Worm (Caenorhabditis elegans) whole organism, L3 larva: ENCODE data around the gene Y38C1AA.7.
A peak's percentile ranks its signal among the peaks of the same experiment; 100 is the strongest.

Source experiments
- R02D3.7 ChIP-seq: fragments of 150-350 bp; optimal IDR thresholded peaks from 2 replicates; lab custom pipeline; 2014; ENCODE audit warnings: missing biosample characterization, missing genetic modification characterization
- aly-2 ChIP-seq: fragments of 150-350 bp; optimal IDR thresholded peaks from 2 replicates; lab custom pipeline; 2014; ENCODE audit warnings: missing biosample characterization, missing genetic modification characterization
- ama-1 ChIP-seq: fragments of 150-350 bp; optimal IDR thresholded peaks from 2 replicates; lab custom pipeline; 2018
- ceh-16 ChIP-seq: sonication (generic microtip); optimal IDR thresholded peaks from 2 replicates; lab custom pipeline; 2017; ENCODE audit warnings: missing biosample characterization, missing genetic modification characterization
- ceh-28 ChIP-seq: fragments of 150-350 bp; optimal IDR thresholded peaks from 2 replicates; lab custom pipeline; 2014; ENCODE audit warnings: missing biosample characterization, missing genetic modification reagents, missing genetic modification characterization
- ceh-9 ChIP-seq: sonication (generic microtip); optimal IDR thresholded peaks from 2 replicates; lab custom pipeline; 2018; ENCODE audit warnings: missing biosample characterization, missing genetic modification characterization
- daf-12 ChIP-seq: fragments of 150-350 bp; optimal IDR thresholded peaks from 2 replicates; lab custom pipeline; 2014; ENCODE audit warnings: missing biosample characterization, missing genetic modification reagents, missing genetic modification characterization
- egl-5 ChIP-seq: fragments of 150-350 bp; optimal IDR thresholded peaks from 2 replicates; lab custom pipeline; 2017; ENCODE audit warnings: missing biosample characterization, missing genetic modification reagents, missing genetic modification characterization, inconsistent platforms
- elt-1 ChIP-seq: fragments of 150-350 bp; optimal IDR thresholded peaks from 2 replicates; lab custom pipeline; 2014; ENCODE audit warnings: missing biosample characterization, missing genetic modification characterization
- elt-2 ChIP-seq: sonication (generic microtip); optimal IDR thresholded peaks from 2 replicates; lab custom pipeline; 2016; ENCODE audit warnings: missing genetic modification reagents, mild to moderate bottlenecking, missing genetic modification characterization, missing compliant biosample characterization
- eor-1 ChIP-seq, 2 experiments: fragments of 150-350 bp; optimal IDR thresholded peaks; 2 replicates each; lab custom pipeline; 2014 to 2018; ENCODE audit warnings: missing biosample characterization in 2 of 2, missing genetic modification characterization in 2 of 2
- fkh-10 ChIP-seq: sonication (generic microtip); optimal IDR thresholded peaks from 2 replicates; lab custom pipeline; 2017; ENCODE audit warnings: missing biosample characterization, missing genetic modification reagents, missing genetic modification characterization
- fkh-2 ChIP-seq: fragments of 150-350 bp; optimal IDR thresholded peaks from 2 replicates; lab custom pipeline; 2014; ENCODE audit warnings: missing biosample characterization, missing genetic modification reagents, missing genetic modification characterization
- fos-1 ChIP-seq: fragments of 150-350 bp; optimal IDR thresholded peaks from 2 replicates; lab custom pipeline; 2014; ENCODE audit warnings: missing biosample characterization, missing genetic modification characterization
- hmg-11 ChIP-seq: sonication (generic microtip); optimal IDR thresholded peaks from 2 replicates; lab custom pipeline; 2016; ENCODE audit warnings: missing genetic modification characterization, missing compliant biosample characterization
- jun-1 ChIP-seq: fragments of 150-350 bp; optimal IDR thresholded peaks from 2 replicates; lab custom pipeline; 2014; ENCODE audit warnings: missing biosample characterization, missing genetic modification reagents, missing genetic modification characterization
- lin-15B ChIP-seq: fragments of 150-350 bp; optimal IDR thresholded peaks from 2 replicates; lab custom pipeline; 2014; ENCODE audit warnings: missing biosample characterization, missing genetic modification characterization
- mdl-1 ChIP-seq: fragments of 150-350 bp; optimal IDR thresholded peaks from 2 replicates; lab custom pipeline; 2014; ENCODE audit warnings: missing biosample characterization, missing genetic modification characterization
- nfya-1 ChIP-seq: sonication (generic microtip); optimal IDR thresholded peaks from 2 replicates; lab custom pipeline; 2017; ENCODE audit warnings: missing genetic modification characterization, mild to moderate bottlenecking, missing compliant biosample characterization, antibody characterized with exemption, moderate library complexity; ENCODE audit not compliant: insufficient read depth
- nhr-11 ChIP-seq: fragments of 150-350 bp; optimal IDR thresholded peaks from 2 replicates; lab custom pipeline; 2014; ENCODE audit warnings: missing biosample characterization, missing genetic modification characterization
- nhr-12 ChIP-seq: fragments of 150-350 bp; optimal IDR thresholded peaks from 2 replicates; lab custom pipeline; 2014; ENCODE audit warnings: missing biosample characterization, missing genetic modification characterization
- nhr-23 ChIP-seq: fragments of 150-350 bp; optimal IDR thresholded peaks from 2 replicates; lab custom pipeline; 2014; ENCODE audit warnings: missing biosample characterization, missing genetic modification reagents, missing genetic modification characterization
- nhr-237 ChIP-seq: fragments of 150-350 bp; optimal IDR thresholded peaks from 2 replicates; lab custom pipeline; 2014; ENCODE audit warnings: missing biosample characterization, missing genetic modification characterization
- nhr-25 ChIP-seq: sonication (generic microtip); optimal IDR thresholded peaks from 2 replicates; lab custom pipeline; 2017; ENCODE audit warnings: missing biosample characterization, missing genetic modification characterization
- nhr-28 ChIP-seq: fragments of 150-350 bp; optimal IDR thresholded peaks from 2 replicates; lab custom pipeline; 2014; ENCODE audit warnings: missing biosample characterization, missing genetic modification characterization
- nhr-43 ChIP-seq: sonication (generic microtip); optimal IDR thresholded peaks from 2 replicates; lab custom pipeline; 2016; ENCODE audit warnings: mild to moderate bottlenecking, missing genetic modification characterization, missing compliant biosample characterization; ENCODE audit not compliant: poor library complexity, severe bottlenecking
- nhr-67 ChIP-seq: fragments of 150-350 bp; optimal IDR thresholded peaks from 2 replicates; lab custom pipeline; 2014; ENCODE audit warnings: missing biosample characterization, missing genetic modification characterization
- nhr-76 ChIP-seq: fragments of 150-350 bp; sonication (generic microtip); optimal IDR thresholded peaks from 5 replicates; lab custom pipeline; 2014; ENCODE audit warnings: missing biosample characterization, missing genetic modification characterization
- nhr-77 ChIP-seq: fragments of 150-350 bp; optimal IDR thresholded peaks from 2 replicates; lab custom pipeline; 2014; ENCODE audit warnings: missing biosample characterization, missing genetic modification characterization
- pha-4 ChIP-seq: fragments of 150-350 bp; optimal IDR thresholded peaks from 2 replicates; lab custom pipeline; 2014; ENCODE audit warnings: missing biosample characterization, missing genetic modification reagents, missing genetic modification characterization
- pqm-1 ChIP-seq: fragments of 150-350 bp; optimal IDR thresholded peaks from 2 replicates; lab custom pipeline; 2017; ENCODE audit warnings: missing biosample characterization, missing genetic modification characterization, inconsistent platforms
- sea-2 ChIP-seq: fragments of 150-350 bp; sonication (generic microtip); optimal IDR thresholded peaks from 4 replicates; lab custom pipeline; 2014; ENCODE audit warnings: missing biosample characterization, missing genetic modification reagents, missing genetic modification characterization
- snpc-4 ChIP-seq: fragments of 150-350 bp; optimal IDR thresholded peaks from 2 replicates; lab custom pipeline; 2014; ENCODE audit warnings: missing biosample characterization, missing genetic modification characterization
- tbx-2 ChIP-seq: sonication (generic microtip); optimal IDR thresholded peaks from 2 replicates; lab custom pipeline; 2016; ENCODE audit warnings: mild to moderate bottlenecking, missing genetic modification characterization, missing compliant biosample characterization
- unc-39 ChIP-seq: sonication (generic microtip); optimal IDR thresholded peaks from 4 replicates; lab custom pipeline; 2017; ENCODE audit warnings: missing biosample characterization, missing genetic modification characterization
- unc-62 ChIP-seq: fragments of 150-350 bp; sonication (generic microtip); optimal IDR thresholded peaks from 4 replicates; lab custom pipeline; 2014; ENCODE audit warnings: missing biosample characterization, missing genetic modification reagents, missing genetic modification characterization

The Y38C1AA.7 gene

DNA sequence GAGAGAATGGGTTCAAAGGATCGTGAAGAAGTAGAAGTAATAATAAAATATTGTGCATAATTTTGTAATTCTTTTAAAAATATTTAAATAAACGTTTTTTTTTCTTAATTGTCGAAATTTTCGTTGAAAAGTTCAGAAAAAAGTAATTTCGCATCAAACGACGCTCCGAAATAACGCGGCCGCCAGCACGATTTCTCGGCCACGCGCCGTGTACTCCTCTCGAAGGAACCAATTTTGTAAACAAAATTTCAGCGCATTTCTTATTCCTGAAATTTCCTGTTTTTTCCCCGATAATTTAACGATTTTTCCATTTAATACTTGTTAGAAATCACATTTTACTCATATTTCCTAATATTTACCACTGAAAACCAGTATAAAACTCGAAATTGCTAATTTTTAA lies 33.3 kb downstream of the Y38C1AA.7 start, which contains the start of gene Y38C1AA.12 (continued):
- TF ChIP-seq snpc-4 (tag; lab: Kevin White, UChicago) (peak; percentile 86), nhr-28 (tag; lab: Kevin White, UChicago) (no peak), eor-1 (tag; optimal IDR thresholded peaks at IDR 0.05; lab: Kevin White, UChicago) (peak in 1 of 2 experiments; percentile 36), elt-1 (tag; lab: Kevin White, UChicago) (no peak), nhr-76 (tag; lab: Kevin White, UChicago) (no peak), fkh-2 (tag; lab: Kevin White, UChicago) (no peak), daf-12 (tag; lab: Kevin White, UChicago) (no peak), ceh-28 (tag; lab: Kevin White, UChicago) (no peak), pha-4 (tag; lab: Kevin White, UChicago) (peak; percentile 95), hmg-11 (tag; lab: Kevin White, UChicago) (peak; percentile 64), aly-2 (no peak), mdl-1 (no peak), ceh-9 (tag; lab: Kevin White, UChicago) (no peak), egl-5 (tag; lab: Kevin White, UChicago) (no peak), nhr-11 (no peak), nhr-25 (tag; lab: Kevin White, UChicago) (peak; percentile 53), sea-2 (no peak), nhr-12 (tag; lab: Kevin White, UChicago) (no peak), fkh-10 (GFP tag; lab: Kevin White, UChicago) (no peak), unc-62 (GFP tag; lab: Kevin White, UChicago) (no peak), nhr-43 (tag; lab: Kevin White, UChicago) (peak; percentile 94), R02D3.7 (tag; lab: Kevin White, UChicago) (peak; percentile 33), jun-1 (no peak), pqm-1 (tag; lab: Kevin White, UChicago) (peak; percentile 5), lin-15B (tag; lab: Kevin White, UChicago) (peak; percentile 90), nhr-237 (no peak), fos-1 (tag; lab: Kevin White, UChicago) (no peak)
- TF ChIP-seq, all 47 proteins: peak for 16

DNA sequence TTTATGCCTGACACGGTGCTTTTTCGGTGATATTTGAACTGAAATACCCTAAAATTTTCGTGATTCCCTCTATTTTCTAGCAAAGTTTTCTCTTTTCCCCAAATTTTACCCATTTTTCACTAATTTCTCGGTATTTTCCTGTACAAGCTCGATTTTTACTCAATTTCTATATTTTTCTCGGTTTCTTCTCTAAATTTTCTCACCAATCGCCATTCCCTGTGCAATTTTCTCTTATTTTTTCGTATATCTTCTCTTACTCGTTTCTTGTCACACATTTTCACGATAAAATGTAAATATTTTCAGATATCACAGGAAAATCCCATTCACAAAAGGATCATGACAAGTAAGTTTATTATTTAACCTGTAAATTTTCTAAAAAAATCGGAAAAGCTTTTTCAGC lies 35.7 kb downstream of the Y38C1AA.7 start, which contains the start of gene csn-3:
TSS of gene csn-3 (plus strand) at position 301 of the 400 bp plus-strand sequence.
- no peak for TF ChIP-seq nhr-11
- TF ChIP-seq aly-2: no peak

ce11 chrIV:202921-203652 lies 44.3 kb downstream of the Y38C1AA.7 start, which contains the start of gene gfrp-1:
Gene gfrp-1 (plus strand): TSS chrIV:203602.
- no peak for TF ChIP-seq unc-62 (GFP tag; lab: Kevin White, UChicago)
- TF ChIP-seq pha-4 (tag; lab: Kevin White, UChicago): no peak
- TF ChIP-seq hmg-11 (tag; lab: Kevin White, UChicago): no peak
- TF ChIP-seq nhr-23 (tag; lab: Kevin White, UChicago): no peak
- TF ChIP-seq egl-5 (tag; lab: Kevin White, UChicago): no peak
- no peak for TF ChIP-seq jun-1
- TF ChIP-seq nhr-12 (tag; lab: Kevin White, UChicago): no peak
- no peak for TF ChIP-seq tbx-2 (tag; lab: Kevin White, UChicago)
- no peak for TF ChIP-seq ceh-9 (tag; lab: Kevin White, UChicago)

ce11 chrIV:204998-205397 lies 46.2 kb downstream of the Y38C1AA.7 start, which contains the start of gene coa-1:
Gene coa-1 (plus strand): TSS chrIV:205298.
- no peak for TF ChIP-seq ceh-28 (tag; lab: Kevin White, UChicago)
- no peak for TF ChIP-seq elt-2 (tag; lab: Kevin White, UChicago)
- TF ChIP-seq egl-5 (tag; lab: Kevin White, UChicago): no peak
- no peak for TF ChIP-seq nhr-76 (tag; lab: Kevin White, UChicago)
- no peak for TF ChIP-seq tbx-2 (tag; lab: Kevin White, UChicago)
- TF ChIP-seq nhr-67 (tag; lab: Kevin White, UChicago): no peak
- no peak for TF ChIP-seq eor-1 (tag; optimal IDR thresholded peaks at IDR 0.05; lab: Kevin White, UChicago)
- no peak for TF ChIP-seq jun-1
- TF ChIP-seq fkh-2 (tag; lab: Kevin White, UChicago): no peak
- no peak for TF ChIP-seq nhr-77 (tag; lab: Kevin White, UChicago)
- TF ChIP-seq lin-15B (tag; lab: Kevin White, UChicago): no peak
- TF ChIP-seq nhr-237: no peak
- no peak for TF ChIP-seq ama-1
- no peak for TF ChIP-seq nhr-23 (tag; lab: Kevin White, UChicago)
- TF ChIP-seq nhr-25 (tag; lab: Kevin White, UChicago): no peak
- TF ChIP-seq hmg-11 (tag; lab: Kevin White, UChicago): no peak
- no peak for TF ChIP-seq unc-39 (tag; lab: Kevin White, UChicago)
- no peak for TF ChIP-seq sea-2
- no peak for TF ChIP-seq ceh-16
- TF ChIP-seq nfya-1: no peak
- TF ChIP-seq, all 47 proteins: peak for 0
